Worm (Caenorhabditis elegans) whole organism, early embryonic: Measurements from ENCODE around the gene Y37H2A.12.

Source experiments
- ama-1 ChIP-seq: fragments of 150-350 bp; optimal IDR thresholded peaks from 2 replicates; lab custom pipeline; 2014
- tra-4 ChIP-seq: sonication (generic microtip); optimal IDR thresholded peaks from 2 replicates; lab custom pipeline; 2017; ENCODE audit warnings: missing genetic modification characterization, missing compliant biosample characterization

ce11 chrV:18093941-18094340 lies 37.0 kb downstream of the Y37H2A.12 start:
- TF ChIP-seq ama-1 (lab: Kevin White, UChicago) (no peak), tra-4 (tag; lab: Kevin White, UChicago) (no peak)
